Worm (Caenorhabditis elegans) whole organism, L3 larva: ENCODE data around the gene nurf-1.

Experiments
- R02D3.7 ChIP-seq: fragments of 150-350 bp; optimal IDR thresholded peaks from 2 replicates; lab custom pipeline; 2014; ENCODE audit warnings: missing biosample characterization, missing genetic modification characterization
- ZK546.5 ChIP-seq: sonication (generic microtip); optimal IDR thresholded peaks from 2 replicates; lab custom pipeline; 2017; ENCODE audit warnings: missing biosample characterization, missing genetic modification characterization
- aly-2 ChIP-seq: fragments of 150-350 bp; optimal IDR thresholded peaks from 2 replicates; lab custom pipeline; 2014; ENCODE audit warnings: missing biosample characterization, missing genetic modification characterization
- ama-1 ChIP-seq: fragments of 150-350 bp; optimal IDR thresholded peaks from 2 replicates; lab custom pipeline; 2018
- ceh-16 ChIP-seq: sonication (generic microtip); optimal IDR thresholded peaks from 2 replicates; lab custom pipeline; 2017; ENCODE audit warnings: missing biosample characterization, missing genetic modification characterization
- ceh-28 ChIP-seq: fragments of 150-350 bp; optimal IDR thresholded peaks from 2 replicates; lab custom pipeline; 2014; ENCODE audit warnings: missing biosample characterization, missing genetic modification reagents, missing genetic modification characterization
- ceh-82 ChIP-seq: fragments of 150-350 bp; optimal IDR thresholded peaks from 2 replicates; lab custom pipeline; 2014; ENCODE audit warnings: missing biosample characterization, missing genetic modification characterization
- ceh-9 ChIP-seq: sonication (generic microtip); optimal IDR thresholded peaks from 2 replicates; lab custom pipeline; 2018; ENCODE audit warnings: missing biosample characterization, missing genetic modification characterization
- daf-12 ChIP-seq: fragments of 150-350 bp; optimal IDR thresholded peaks from 2 replicates; lab custom pipeline; 2014; ENCODE audit warnings: missing biosample characterization, missing genetic modification reagents, missing genetic modification characterization
- egl-27 ChIP-seq: sonication (generic microtip); optimal IDR thresholded peaks from 4 replicates; lab custom pipeline; 2017; ENCODE audit warnings: missing biosample characterization, missing genetic modification reagents, missing genetic modification characterization
- egl-5 ChIP-seq: fragments of 150-350 bp; optimal IDR thresholded peaks from 2 replicates; lab custom pipeline; 2017; ENCODE audit warnings: missing biosample characterization, missing genetic modification reagents, missing genetic modification characterization, inconsistent platforms
- elt-1 ChIP-seq: fragments of 150-350 bp; optimal IDR thresholded peaks from 2 replicates; lab custom pipeline; 2014; ENCODE audit warnings: missing biosample characterization, missing genetic modification characterization
- elt-2 ChIP-seq: sonication (generic microtip); optimal IDR thresholded peaks from 2 replicates; lab custom pipeline; 2016; ENCODE audit warnings: missing genetic modification reagents, mild to moderate bottlenecking, missing genetic modification characterization, missing compliant biosample characterization
- elt-3 ChIP-seq, 3 experiments: fragments of 150-350 bp in 1 of 3; sonication (generic microtip) in 2 of 3; optimal IDR thresholded peaks; 2 replicates in 2 of 3; 4 replicates in 1 of 3; lab custom pipeline; 2014 to 2017; ENCODE audit warnings: missing biosample characterization in 3 of 3, missing genetic modification characterization in 3 of 3
- eor-1 ChIP-seq, 2 experiments: fragments of 150-350 bp; optimal IDR thresholded peaks; 2 replicates each; lab custom pipeline; 2014 to 2018; ENCODE audit warnings: missing biosample characterization in 2 of 2, missing genetic modification characterization in 2 of 2
- fkh-10 ChIP-seq: sonication (generic microtip); optimal IDR thresholded peaks from 2 replicates; lab custom pipeline; 2017; ENCODE audit warnings: missing biosample characterization, missing genetic modification reagents, missing genetic modification characterization
- fkh-2 ChIP-seq: fragments of 150-350 bp; optimal IDR thresholded peaks from 2 replicates; lab custom pipeline; 2014; ENCODE audit warnings: missing biosample characterization, missing genetic modification reagents, missing genetic modification characterization
- fos-1 ChIP-seq: fragments of 150-350 bp; optimal IDR thresholded peaks from 2 replicates; lab custom pipeline; 2014; ENCODE audit warnings: missing biosample characterization, missing genetic modification characterization
- hmg-11 ChIP-seq: sonication (generic microtip); optimal IDR thresholded peaks from 2 replicates; lab custom pipeline; 2016; ENCODE audit warnings: missing genetic modification characterization, missing compliant biosample characterization
- jun-1 ChIP-seq: fragments of 150-350 bp; optimal IDR thresholded peaks from 2 replicates; lab custom pipeline; 2014; ENCODE audit warnings: missing biosample characterization, missing genetic modification reagents, missing genetic modification characterization
- lin-15B ChIP-seq: fragments of 150-350 bp; optimal IDR thresholded peaks from 2 replicates; lab custom pipeline; 2014; ENCODE audit warnings: missing biosample characterization, missing genetic modification characterization
- lin-39 ChIP-seq: fragments of 150-350 bp; optimal IDR thresholded peaks from 2 replicates; lab custom pipeline; 2018; ENCODE audit warnings: missing biosample characterization, missing genetic modification reagents, missing genetic modification characterization
- lsy-12 ChIP-seq: sonication (generic microtip); optimal IDR thresholded peaks from 2 replicates; lab custom pipeline; 2016; ENCODE audit warnings: mild to moderate bottlenecking, missing genetic modification characterization, missing compliant biosample characterization
- mdl-1 ChIP-seq: fragments of 150-350 bp; optimal IDR thresholded peaks from 2 replicates; lab custom pipeline; 2014; ENCODE audit warnings: missing biosample characterization, missing genetic modification characterization
- mml-1 ChIP-seq: fragments of 150-350 bp; sonication (generic microtip); optimal IDR thresholded peaks from 3 replicates; lab custom pipeline; 2014; ENCODE audit warnings: missing biosample characterization, missing genetic modification characterization
- nfya-1 ChIP-seq: sonication (generic microtip); optimal IDR thresholded peaks from 2 replicates; lab custom pipeline; 2017; ENCODE audit warnings: missing genetic modification characterization, mild to moderate bottlenecking, missing compliant biosample characterization, antibody characterized with exemption, moderate library complexity; ENCODE audit not compliant: insufficient read depth
- nhr-11 ChIP-seq: fragments of 150-350 bp; optimal IDR thresholded peaks from 2 replicates; lab custom pipeline; 2014; ENCODE audit warnings: missing biosample characterization, missing genetic modification characterization
- nhr-12 ChIP-seq: fragments of 150-350 bp; optimal IDR thresholded peaks from 2 replicates; lab custom pipeline; 2014; ENCODE audit warnings: missing biosample characterization, missing genetic modification characterization
- nhr-23 ChIP-seq: fragments of 150-350 bp; optimal IDR thresholded peaks from 2 replicates; lab custom pipeline; 2014; ENCODE audit warnings: missing biosample characterization, missing genetic modification reagents, missing genetic modification characterization
- nhr-237 ChIP-seq: fragments of 150-350 bp; optimal IDR thresholded peaks from 2 replicates; lab custom pipeline; 2014; ENCODE audit warnings: missing biosample characterization, missing genetic modification characterization
- nhr-25 ChIP-seq: sonication (generic microtip); optimal IDR thresholded peaks from 2 replicates; lab custom pipeline; 2017; ENCODE audit warnings: missing biosample characterization, missing genetic modification characterization
- nhr-28 ChIP-seq: fragments of 150-350 bp; optimal IDR thresholded peaks from 2 replicates; lab custom pipeline; 2014; ENCODE audit warnings: missing biosample characterization, missing genetic modification characterization
- nhr-43 ChIP-seq: sonication (generic microtip); optimal IDR thresholded peaks from 2 replicates; lab custom pipeline; 2016; ENCODE audit warnings: mild to moderate bottlenecking, missing genetic modification characterization, missing compliant biosample characterization; ENCODE audit not compliant: poor library complexity, severe bottlenecking
- nhr-67 ChIP-seq: fragments of 150-350 bp; optimal IDR thresholded peaks from 2 replicates; lab custom pipeline; 2014; ENCODE audit warnings: missing biosample characterization, missing genetic modification characterization
- nhr-76 ChIP-seq: fragments of 150-350 bp; sonication (generic microtip); optimal IDR thresholded peaks from 5 replicates; lab custom pipeline; 2014; ENCODE audit warnings: missing biosample characterization, missing genetic modification characterization
- nhr-77 ChIP-seq: fragments of 150-350 bp; optimal IDR thresholded peaks from 2 replicates; lab custom pipeline; 2014; ENCODE audit warnings: missing biosample characterization, missing genetic modification characterization
- pha-4 ChIP-seq: fragments of 150-350 bp; optimal IDR thresholded peaks from 2 replicates; lab custom pipeline; 2014; ENCODE audit warnings: missing biosample characterization, missing genetic modification reagents, missing genetic modification characterization
- pqm-1 ChIP-seq: fragments of 150-350 bp; optimal IDR thresholded peaks from 2 replicates; lab custom pipeline; 2017; ENCODE audit warnings: missing biosample characterization, missing genetic modification characterization, inconsistent platforms
- sea-2 ChIP-seq: fragments of 150-350 bp; sonication (generic microtip); optimal IDR thresholded peaks from 4 replicates; lab custom pipeline; 2014; ENCODE audit warnings: missing biosample characterization, missing genetic modification reagents, missing genetic modification characterization
- skn-1 ChIP-seq: fragments of 150-350 bp; optimal IDR thresholded peaks from 2 replicates; lab custom pipeline; 2014; ENCODE audit warnings: missing biosample characterization, missing genetic modification characterization
- snpc-4 ChIP-seq: fragments of 150-350 bp; optimal IDR thresholded peaks from 2 replicates; lab custom pipeline; 2014; ENCODE audit warnings: missing biosample characterization, missing genetic modification characterization
- tbx-2 ChIP-seq: sonication (generic microtip); optimal IDR thresholded peaks from 2 replicates; lab custom pipeline; 2016; ENCODE audit warnings: mild to moderate bottlenecking, missing genetic modification characterization, missing compliant biosample characterization
- unc-39 ChIP-seq: sonication (generic microtip); optimal IDR thresholded peaks from 4 replicates; lab custom pipeline; 2017; ENCODE audit warnings: missing biosample characterization, missing genetic modification characterization
- unc-62 ChIP-seq: fragments of 150-350 bp; sonication (generic microtip); optimal IDR thresholded peaks from 4 replicates; lab custom pipeline; 2014; ENCODE audit warnings: missing biosample characterization, missing genetic modification reagents, missing genetic modification characterization
- zag-1 ChIP-seq: fragments of 150-350 bp; optimal IDR thresholded peaks from 2 replicates; lab custom pipeline; 2014; ENCODE audit warnings: missing biosample characterization, missing genetic modification characterization
- ztf-11 ChIP-seq: fragments of 150-350 bp; optimal IDR thresholded peaks from 2 replicates; lab custom pipeline; 2014; ENCODE audit warnings: missing biosample characterization, missing genetic modification characterization
- ztf-4 ChIP-seq: fragments of 150-350 bp; optimal IDR thresholded peaks from 2 replicates; lab custom pipeline; 2014; ENCODE audit warnings: missing biosample characterization, missing genetic modification characterization

nurf-1 gene

ce11 chrII:14437922-14438458 lies 47.5 kb downstream of the nurf-1 start, which contains the start of gene K04B12.2 (continued):
- no peak for TF ChIP-seq lin-39
- no peak for TF ChIP-seq ama-1 (lab: Kevin White, UChicago)
- no peak for TF ChIP-seq ceh-16
- TF ChIP-seq skn-1 (tag; lab: Kevin White, UChicago) = peak; percentile 25
- no peak for TF ChIP-seq nhr-76 (tag; lab: Kevin White, UChicago)
- no peak for TF ChIP-seq mdl-1 (tag; lab: Kevin White, UChicago)
- no peak for TF ChIP-seq ZK546.5 (tag; lab: Kevin White, UChicago)
- TF ChIP-seq mml-1 (tag; lab: Kevin White, UChicago) = no peak
- TF ChIP-seq elt-1 (tag; lab: Kevin White, UChicago) = peak; percentile 35
- peak; percentile 91 for TF ChIP-seq hmg-11 (tag; lab: Kevin White, UChicago)
- TF ChIP-seq zag-1 (tag; lab: Kevin White, UChicago) = no peak
- peak; percentile 12 for TF ChIP-seq snpc-4 (tag; lab: Kevin White, UChicago)
- TF ChIP-seq pha-4 (tag; lab: Kevin White, UChicago) = peak; percentile 85

ce11 chrII:14441144-14441543 lies 50.6 kb downstream of the nurf-1 start, which contains the start of gene smg-8:
Gene smg-8, plus strand, starts transcription at chrII:14441409.
- no peak for TF ChIP-seq aly-2 (tag; lab: Kevin White, UChicago)
- TF ChIP-seq hmg-11 (tag; lab: Kevin White, UChicago) = peak; percentile 32
- no peak for TF ChIP-seq nhr-12 (tag; lab: Kevin White, UChicago)
- TF ChIP-seq R02D3.7 (tag; lab: Kevin White, UChicago) = peak; percentile 45
- TF ChIP-seq lsy-12 (tag; lab: Kevin White, UChicago) = no peak
- peak; percentile 69 for TF ChIP-seq skn-1 (tag; lab: Kevin White, UChicago)
- TF ChIP-seq snpc-4 (tag; lab: Kevin White, UChicago) = peak; percentile 66
- peak; percentile 35 for TF ChIP-seq pqm-1 (tag; lab: Kevin White, UChicago)
- no peak for TF ChIP-seq fkh-2 (tag; lab: Kevin White, UChicago)
- no peak for TF ChIP-seq elt-3 (tag; optimal IDR thresholded peaks at IDR 0.05; lab: Kevin White, UChicago)
- peak; percentile 93 for TF ChIP-seq nfya-1
- TF ChIP-seq fkh-10 = no peak
- TF ChIP-seq unc-39 (tag; lab: Kevin White, UChicago) = no peak
- no peak for TF ChIP-seq elt-2 (tag; lab: Kevin White, UChicago)
- no peak for TF ChIP-seq egl-27 (tag; lab: Kevin White, UChicago)
- no peak for TF ChIP-seq daf-12 (tag; lab: Kevin White, UChicago)
- TF ChIP-seq nhr-23 (tag; lab: Kevin White, UChicago) = peak; percentile 44
- TF ChIP-seq mml-1 (tag; lab: Kevin White, UChicago) = no peak
- no peak for TF ChIP-seq mdl-1 (tag; lab: Kevin White, UChicago)
- TF ChIP-seq jun-1 (tag; lab: Kevin White, UChicago) = no peak
- no peak for TF ChIP-seq sea-2 (GFP tag; lab: Kevin White, UChicago)
- TF ChIP-seq ceh-9 (tag; lab: Kevin White, UChicago) = no peak
- TF ChIP-seq ceh-82 (tag; lab: Kevin White, UChicago) = peak; percentile 28
- no peak for TF ChIP-seq fos-1 (tag; lab: Kevin White, UChicago)
- no peak for TF ChIP-seq ceh-16
- no peak for TF ChIP-seq tbx-2
- TF ChIP-seq ama-1 (lab: Kevin White, UChicago) = no peak
- peak; percentile 54 for TF ChIP-seq egl-5
- TF ChIP-seq nhr-67 = no peak
- TF ChIP-seq ZK546.5 (tag; lab: Kevin White, UChicago) = no peak
- peak; percentile 88 for TF ChIP-seq lin-15B
- no peak for TF ChIP-seq unc-62 (GFP tag; lab: Kevin White, UChicago)
- peak; percentile 98 for TF ChIP-seq pha-4 (tag; lab: Kevin White, UChicago)
- TF ChIP-seq zag-1 (tag; lab: Kevin White, UChicago) = no peak
- peak; percentile 80 for TF ChIP-seq lin-39
- no peak for TF ChIP-seq eor-1 (tag; optimal IDR thresholded peaks at IDR 0.05; lab: Kevin White, UChicago)
- TF ChIP-seq nhr-11 (tag; lab: Kevin White, UChicago) = no peak
- no peak for TF ChIP-seq nhr-77 (tag; lab: Kevin White, UChicago)
- peak; percentile 56 for TF ChIP-seq ceh-28 (tag; lab: Kevin White, UChicago)
- TF ChIP-seq nhr-25 (tag; lab: Kevin White, UChicago) = peak; percentile 34
- TF ChIP-seq nhr-43 (tag; lab: Kevin White, UChicago) = no peak
- no peak for TF ChIP-seq nhr-28 (tag; lab: Kevin White, UChicago)
- no peak for TF ChIP-seq nhr-237 (tag; lab: Kevin White, UChicago)
- TF ChIP-seq ztf-4 (tag; lab: Kevin White, UChicago) = no peak
- no peak for TF ChIP-seq nhr-76 (tag; lab: Kevin White, UChicago)
- TF ChIP-seq ztf-11 = no peak
- no peak for TF ChIP-seq elt-1 (tag; lab: Kevin White, UChicago)
